Fruit fly (Drosophila melanogaster): Measurements from ENCODE around the gene wts.
A peak's percentile ranks its signal among the peaks of the same experiment; 100 is the strongest.

Gene wts

DNA sequence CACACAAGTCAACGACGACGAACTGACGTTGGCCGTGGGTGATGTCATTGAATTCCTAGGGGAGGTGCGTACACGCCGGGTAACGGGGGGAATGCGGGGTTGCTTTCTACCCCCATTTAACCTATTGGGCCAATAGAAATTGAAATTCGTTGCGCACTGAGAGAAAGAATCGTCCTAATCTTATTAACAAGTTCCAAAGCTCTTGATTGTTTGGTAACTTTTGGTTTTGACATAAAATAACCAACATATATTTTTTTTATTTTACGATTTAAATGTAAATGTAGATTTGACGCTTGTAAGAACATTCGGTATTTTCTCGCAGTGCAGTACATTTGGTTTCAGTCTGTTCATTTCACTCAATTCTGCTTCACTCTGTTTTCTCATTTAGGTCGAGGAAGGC, 10.8 kb upstream of the wts start (continued):
- no peak for TF ChIP-seq luna (GFP tag; optimal IDR thresholded peaks at IDR 0.05)
- peak; percentile 29 for TF ChIP-seq Ets97D (GFP tag; optimal IDR thresholded peaks at IDR 0.05)
- peak; percentile 85 for TF ChIP-seq tio (GFP tag; optimal IDR thresholded peaks at IDR 0.05)

DNA sequence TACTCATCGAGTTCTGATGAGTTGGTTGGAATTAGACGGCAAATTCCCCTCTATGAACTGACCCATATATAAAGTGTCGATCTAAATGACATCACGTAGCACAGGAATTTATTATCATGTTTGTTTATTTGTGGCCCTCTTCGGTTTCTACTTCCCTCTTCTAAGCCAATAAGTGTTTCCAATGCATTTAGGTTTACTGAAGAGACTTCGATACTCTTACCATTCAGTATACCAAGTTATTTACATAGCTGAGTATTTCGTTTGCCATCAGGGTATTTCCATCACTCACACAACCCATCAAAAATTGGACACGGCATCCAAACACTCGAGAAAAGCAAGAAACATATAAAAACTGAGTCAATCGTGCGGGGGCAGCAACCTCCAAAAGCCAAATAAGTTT, 9.8 kb upstream of the wts start:
- TF ChIP-seq insv (GFP tag; optimal IDR thresholded peaks at IDR 0.05), result no peak
- TF ChIP-seq mam (GFP tag; optimal IDR thresholded peaks at IDR 0.05), result no peak
- TF ChIP-seq CG10959 (GFP tag; IDR thresholded peaks at IDR 0.05), result no peak
- TF ChIP-seq CG6813 (GFP tag; optimal IDR thresholded peaks at IDR 0.05), result no peak
- TF ChIP-seq gce (GFP tag; IDR thresholded peaks at IDR 0.05), result no peak
- peak in 1 of 2 experiments; percentile 16 for TF ChIP-seq eve (GFP tag; optimal IDR thresholded peaks at IDR 0.05)
- no peak for TF ChIP-seq CG17802 (tag; optimal IDR thresholded peaks at IDR 0.05)
- TF ChIP-seq sisA (GFP tag; IDR thresholded peaks at IDR 0.05), result no peak
- no peak for TF ChIP-seq lmd (GFP tag; IDR thresholded peaks at IDR 0.05)
- peak; percentile 16 for TF ChIP-seq sqz (GFP tag; optimal IDR thresholded peaks at IDR 0.05)
- no peak for TF ChIP-seq exex (tag; optimal IDR thresholded peaks at IDR 0.05)
- no peak for TF ChIP-seq CG32532 (GFP tag; IDR thresholded peaks at IDR 0.05)
- TF ChIP-seq trem (tag; optimal IDR thresholded peaks at IDR 0.05), result no peak
- no peak for TF ChIP-seq Fer3 (tag; optimal IDR thresholded peaks at IDR 0.05)
- no peak for TF ChIP-seq slbo (GFP tag; IDR thresholded peaks at IDR 0.05)
- no peak for TF ChIP-seq ken (GFP tag; IDR thresholded peaks at IDR 0.05)
- peak; percentile 83 for TF ChIP-seq D19A (tag; optimal IDR thresholded peaks at IDR 0.05)
- TF ChIP-seq Trl (optimal IDR thresholded peaks at IDR 0.05), result no peak
- no peak for TF ChIP-seq Trl (GFP tag; optimal IDR thresholded peaks at IDR 0.05)
- TF ChIP-seq gsb-n (tag; optimal IDR thresholded peaks at IDR 0.05), result peak; percentile 46
- no peak for TF ChIP-seq CG14667 (GFP tag; IDR thresholded peaks at IDR 0.05)
- no peak for TF ChIP-seq ftz-f1 (GFP tag; optimal IDR thresholded peaks at IDR 0.05)
- no peak for TF ChIP-seq gro (GFP tag; optimal IDR thresholded peaks at IDR 0.05)
- no peak for TF ChIP-seq kni (GFP tag; optimal IDR thresholded peaks at IDR 0.05)
- no peak for TF ChIP-seq CG4730 (GFP tag; IDR thresholded peaks at IDR 0.05)
- TF ChIP-seq CG34422 (GFP tag; IDR thresholded peaks at IDR 0.05), result no peak
- TF ChIP-seq CG12659 (GFP tag; optimal IDR thresholded peaks at IDR 0.05), result no peak
- TF ChIP-seq Side (GFP tag; optimal IDR thresholded peaks at IDR 0.05), result no peak
- TF ChIP-seq HHEX (GFP tag; optimal IDR thresholded peaks at IDR 0.05), result no peak
- TF ChIP-seq CoRest (tag; optimal IDR thresholded peaks at IDR 0.05), result no peak
- TF ChIP-seq CG13123 (GFP tag; optimal IDR thresholded peaks at IDR 0.05), result no peak
- no peak for TF ChIP-seq CG33213 (GFP tag; optimal IDR thresholded peaks at IDR 0.05)
- no peak for TF ChIP-seq bab2 (GFP tag; optimal IDR thresholded peaks at IDR 0.05)
- no peak for TF ChIP-seq CG10565 (GFP tag; optimal IDR thresholded peaks at IDR 0.05)
- peak; percentile 18 for TF ChIP-seq CG1233 (GFP tag; optimal IDR thresholded peaks at IDR 0.05)
- no peak for TF ChIP-seq Drgx (GFP tag; IDR thresholded peaks at IDR 0.05)
- TF ChIP-seq p53 (GFP tag; optimal IDR thresholded peaks at IDR 0.05), result no peak
- TF ChIP-seq CG2889 (GFP tag; IDR thresholded peaks at IDR 0.05), result no peak
- no peak for TF ChIP-seq NK7.1 (GFP tag; optimal IDR thresholded peaks at IDR 0.05)
- no peak for TF ChIP-seq slou (GFP tag; optimal IDR thresholded peaks at IDR 0.05)
- peak; percentile 33; the same call in 2 of the 3 replicates for TF ChIP-seq row (GFP tag; IDR thresholded peaks at IDR 0.05)
- no peak for TF ChIP-seq Abd-B (GFP tag; optimal IDR thresholded peaks at IDR 0.05)
- no peak for TF ChIP-seq Atf6 (GFP tag; IDR thresholded peaks at IDR 0.05)
- no peak for TF ChIP-seq CG5180 (GFP tag; optimal IDR thresholded peaks at IDR 0.05)
- TF ChIP-seq sd (tag; optimal IDR thresholded peaks at IDR 0.05), result peak; percentile 68
- no peak for TF ChIP-seq tgo (GFP tag; IDR thresholded peaks at IDR 0.05)
- no peak for TF ChIP-seq tx (GFP tag; optimal IDR thresholded peaks at IDR 0.05)
- peak; percentile 7 for TF ChIP-seq dmrt99B (tag; optimal IDR thresholded peaks at IDR 0.05)
- TF ChIP-seq BtbVII (GFP tag; optimal IDR thresholded peaks at IDR 0.05), result no peak

Measured in whole organism, embryonic.